Worm (Caenorhabditis elegans) whole organism, L3 larva: Measurements from ENCODE around the gene tmed-1.

ENCODE experiments used
- ZK546.5 ChIP-seq: sonication (generic microtip); optimal IDR thresholded peaks from 2 replicates; lab custom pipeline; 2017; ENCODE audit warnings: missing biosample characterization, missing genetic modification characterization
- aly-2 ChIP-seq: fragments of 150-350 bp; optimal IDR thresholded peaks from 2 replicates; lab custom pipeline; 2014; ENCODE audit warnings: missing biosample characterization, missing genetic modification characterization
- ama-1 ChIP-seq: fragments of 150-350 bp; optimal IDR thresholded peaks from 2 replicates; lab custom pipeline; 2018
- ceh-16 ChIP-seq: sonication (generic microtip); optimal IDR thresholded peaks from 2 replicates; lab custom pipeline; 2017; ENCODE audit warnings: missing biosample characterization, missing genetic modification characterization
- ceh-28 ChIP-seq: fragments of 150-350 bp; optimal IDR thresholded peaks from 2 replicates; lab custom pipeline; 2014; ENCODE audit warnings: missing biosample characterization, missing genetic modification reagents, missing genetic modification characterization
- daf-12 ChIP-seq: fragments of 150-350 bp; optimal IDR thresholded peaks from 2 replicates; lab custom pipeline; 2014; ENCODE audit warnings: missing biosample characterization, missing genetic modification reagents, missing genetic modification characterization
- elt-1 ChIP-seq: fragments of 150-350 bp; optimal IDR thresholded peaks from 2 replicates; lab custom pipeline; 2014; ENCODE audit warnings: missing biosample characterization, missing genetic modification characterization
- elt-2 ChIP-seq: sonication (generic microtip); optimal IDR thresholded peaks from 2 replicates; lab custom pipeline; 2016; ENCODE audit warnings: missing genetic modification reagents, mild to moderate bottlenecking, missing genetic modification characterization, missing compliant biosample characterization
- elt-3 ChIP-seq, 3 experiments: fragments of 150-350 bp in 1 of 3; sonication (generic microtip) in 2 of 3; optimal IDR thresholded peaks; 2 replicates in 2 of 3; 4 replicates in 1 of 3; lab custom pipeline; 2014 to 2017; ENCODE audit warnings: missing biosample characterization in 3 of 3, missing genetic modification characterization in 3 of 3
- eor-1 ChIP-seq, 2 experiments: fragments of 150-350 bp; optimal IDR thresholded peaks; 2 replicates each; lab custom pipeline; 2014 to 2018; ENCODE audit warnings: missing biosample characterization in 2 of 2, missing genetic modification characterization in 2 of 2
- fkh-2 ChIP-seq: fragments of 150-350 bp; optimal IDR thresholded peaks from 2 replicates; lab custom pipeline; 2014; ENCODE audit warnings: missing biosample characterization, missing genetic modification reagents, missing genetic modification characterization
- fos-1 ChIP-seq: fragments of 150-350 bp; optimal IDR thresholded peaks from 2 replicates; lab custom pipeline; 2014; ENCODE audit warnings: missing biosample characterization, missing genetic modification characterization
- hmg-11 ChIP-seq: sonication (generic microtip); optimal IDR thresholded peaks from 2 replicates; lab custom pipeline; 2016; ENCODE audit warnings: missing genetic modification characterization, missing compliant biosample characterization
- jun-1 ChIP-seq: fragments of 150-350 bp; optimal IDR thresholded peaks from 2 replicates; lab custom pipeline; 2014; ENCODE audit warnings: missing biosample characterization, missing genetic modification reagents, missing genetic modification characterization
- lin-15B ChIP-seq: fragments of 150-350 bp; optimal IDR thresholded peaks from 2 replicates; lab custom pipeline; 2014; ENCODE audit warnings: missing biosample characterization, missing genetic modification characterization
- lin-39 ChIP-seq: fragments of 150-350 bp; optimal IDR thresholded peaks from 2 replicates; lab custom pipeline; 2018; ENCODE audit warnings: missing biosample characterization, missing genetic modification reagents, missing genetic modification characterization
- lsy-12 ChIP-seq: sonication (generic microtip); optimal IDR thresholded peaks from 2 replicates; lab custom pipeline; 2016; ENCODE audit warnings: mild to moderate bottlenecking, missing genetic modification characterization, missing compliant biosample characterization
- mml-1 ChIP-seq: fragments of 150-350 bp; sonication (generic microtip); optimal IDR thresholded peaks from 3 replicates; lab custom pipeline; 2014; ENCODE audit warnings: missing biosample characterization, missing genetic modification characterization
- nfya-1 ChIP-seq: sonication (generic microtip); optimal IDR thresholded peaks from 2 replicates; lab custom pipeline; 2017; ENCODE audit warnings: missing genetic modification characterization, mild to moderate bottlenecking, missing compliant biosample characterization, antibody characterized with exemption, moderate library complexity; ENCODE audit not compliant: insufficient read depth
- nhr-11 ChIP-seq: fragments of 150-350 bp; optimal IDR thresholded peaks from 2 replicates; lab custom pipeline; 2014; ENCODE audit warnings: missing biosample characterization, missing genetic modification characterization
- nhr-23 ChIP-seq: fragments of 150-350 bp; optimal IDR thresholded peaks from 2 replicates; lab custom pipeline; 2014; ENCODE audit warnings: missing biosample characterization, missing genetic modification reagents, missing genetic modification characterization
- nhr-237 ChIP-seq: fragments of 150-350 bp; optimal IDR thresholded peaks from 2 replicates; lab custom pipeline; 2014; ENCODE audit warnings: missing biosample characterization, missing genetic modification characterization
- nhr-25 ChIP-seq: sonication (generic microtip); optimal IDR thresholded peaks from 2 replicates; lab custom pipeline; 2017; ENCODE audit warnings: missing biosample characterization, missing genetic modification characterization
- nhr-28 ChIP-seq: fragments of 150-350 bp; optimal IDR thresholded peaks from 2 replicates; lab custom pipeline; 2014; ENCODE audit warnings: missing biosample characterization, missing genetic modification characterization
- nhr-43 ChIP-seq: sonication (generic microtip); optimal IDR thresholded peaks from 2 replicates; lab custom pipeline; 2016; ENCODE audit warnings: mild to moderate bottlenecking, missing genetic modification characterization, missing compliant biosample characterization; ENCODE audit not compliant: poor library complexity, severe bottlenecking
- nhr-76 ChIP-seq: fragments of 150-350 bp; sonication (generic microtip); optimal IDR thresholded peaks from 5 replicates; lab custom pipeline; 2014; ENCODE audit warnings: missing biosample characterization, missing genetic modification characterization
- pha-4 ChIP-seq: fragments of 150-350 bp; optimal IDR thresholded peaks from 2 replicates; lab custom pipeline; 2014; ENCODE audit warnings: missing biosample characterization, missing genetic modification reagents, missing genetic modification characterization
- pqm-1 ChIP-seq: fragments of 150-350 bp; optimal IDR thresholded peaks from 2 replicates; lab custom pipeline; 2017; ENCODE audit warnings: missing biosample characterization, missing genetic modification characterization, inconsistent platforms
- tbx-2 ChIP-seq: sonication (generic microtip); optimal IDR thresholded peaks from 2 replicates; lab custom pipeline; 2016; ENCODE audit warnings: mild to moderate bottlenecking, missing genetic modification characterization, missing compliant biosample characterization
- unc-62 ChIP-seq: fragments of 150-350 bp; sonication (generic microtip); optimal IDR thresholded peaks from 4 replicates; lab custom pipeline; 2014; ENCODE audit warnings: missing biosample characterization, missing genetic modification reagents, missing genetic modification characterization
- zag-1 ChIP-seq: fragments of 150-350 bp; optimal IDR thresholded peaks from 2 replicates; lab custom pipeline; 2014; ENCODE audit warnings: missing biosample characterization, missing genetic modification characterization
- ztf-11 ChIP-seq: fragments of 150-350 bp; optimal IDR thresholded peaks from 2 replicates; lab custom pipeline; 2014; ENCODE audit warnings: missing biosample characterization, missing genetic modification characterization
- ztf-4 ChIP-seq: fragments of 150-350 bp; optimal IDR thresholded peaks from 2 replicates; lab custom pipeline; 2014; ENCODE audit warnings: missing biosample characterization, missing genetic modification characterization

Gene tmed-1

DNA sequence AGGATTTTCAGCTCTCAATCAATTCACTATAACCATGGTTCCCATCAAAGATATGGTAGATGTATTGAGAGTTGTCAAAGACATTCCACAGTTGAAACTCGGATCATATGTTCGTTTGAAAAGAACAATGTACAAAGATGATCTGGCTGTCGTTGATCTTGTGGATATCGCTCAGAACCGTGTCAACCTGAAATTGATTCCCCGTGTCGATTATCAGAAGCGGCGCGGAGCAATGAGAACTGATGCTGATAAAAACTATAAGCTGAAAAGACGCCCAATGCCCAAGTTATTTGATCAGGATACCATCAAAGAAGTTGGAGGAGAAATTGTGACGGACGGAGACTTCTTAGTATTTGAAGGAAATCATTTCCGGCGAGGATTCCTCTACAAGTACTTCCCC is 25.5 kb downstream of the tmed-1 start:
- TF ChIP-seq unc-62, result no peak

DNA sequence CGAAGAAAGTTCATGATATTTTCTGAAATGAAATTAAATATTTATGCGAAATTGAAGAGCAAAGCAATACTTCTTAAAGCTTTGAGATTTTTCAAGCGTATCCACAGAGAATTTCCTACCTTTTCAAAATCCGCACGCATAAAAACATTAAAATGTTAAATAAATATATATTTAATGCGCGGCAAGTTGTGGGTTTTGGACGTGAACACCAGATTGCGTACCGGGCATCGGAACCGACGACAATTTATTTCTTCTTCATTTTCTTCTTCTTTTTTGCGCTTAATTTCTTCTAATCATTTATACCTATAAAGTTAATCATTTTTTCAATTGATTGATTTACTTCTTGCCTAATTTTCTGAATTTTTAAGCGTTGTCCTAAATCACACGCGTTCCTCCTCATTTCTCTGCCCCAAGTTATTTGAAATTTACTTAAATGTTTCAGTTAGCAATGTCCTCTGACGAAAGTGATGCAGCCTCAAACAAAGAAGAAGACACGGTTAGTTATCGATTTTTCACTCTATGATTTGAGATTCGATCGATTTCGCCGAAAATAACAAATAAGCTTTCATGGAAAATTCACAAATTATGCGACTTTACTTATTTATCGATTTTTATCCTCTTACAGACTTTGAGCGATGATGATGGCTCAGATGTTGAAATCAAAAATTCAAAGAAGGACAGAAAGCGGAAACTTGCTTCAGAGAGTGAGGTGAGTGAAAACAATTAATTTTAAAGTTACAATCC is 26.7 kb downstream of the tmed-1 start, which contains the start of the genes bre-5 and spt-5:
Gene bre-5 (minus strand): TSS at position 167 of the 744 bp plus-strand sequence.
Gene spt-5 (plus strand): TSS at position 443 of the 744 bp plus-strand sequence.
- no peak for TF ChIP-seq elt-3 (tag; optimal IDR thresholded peaks at IDR 0.05; lab: Kevin White, UChicago)
- TF ChIP-seq ZK546.5 (tag; lab: Kevin White, UChicago), result no peak
- peak; percentile 35 for TF ChIP-seq ceh-28 (tag; lab: Kevin White, UChicago)
- TF ChIP-seq ama-1 (lab: Kevin White, UChicago), result no peak
- peak; percentile 21 for TF ChIP-seq nhr-23 (tag; lab: Kevin White, UChicago)
- no peak for TF ChIP-seq fkh-2 (tag; lab: Kevin White, UChicago)
- peak; percentile 64 for TF ChIP-seq pha-4 (tag; lab: Kevin White, UChicago)
- TF ChIP-seq ztf-11 (tag; lab: Kevin White, UChicago), result no peak
- TF ChIP-seq lin-39 (tag; lab: Kevin White, UChicago), result no peak
- no peak for TF ChIP-seq nhr-11
- no peak for TF ChIP-seq zag-1 (tag; lab: Kevin White, UChicago)
- no peak for TF ChIP-seq unc-62
- TF ChIP-seq jun-1 (tag; lab: Kevin White, UChicago), result no peak
- no peak for TF ChIP-seq nhr-76 (tag; lab: Kevin White, UChicago)
- TF ChIP-seq hmg-11 (tag; lab: Kevin White, UChicago), result peak; percentile 47
- no peak for TF ChIP-seq eor-1 (tag; optimal IDR thresholded peaks at IDR 0.05; lab: Kevin White, UChicago)
- TF ChIP-seq mml-1, result no peak
- no peak for TF ChIP-seq ztf-4
- TF ChIP-seq fos-1 (tag; lab: Kevin White, UChicago), result no peak
- TF ChIP-seq pqm-1 (tag; lab: Kevin White, UChicago), result no peak
- no peak for TF ChIP-seq ceh-16 (tag; lab: Kevin White, UChicago)
- no peak for TF ChIP-seq nhr-237 (tag; lab: Kevin White, UChicago)
- TF ChIP-seq elt-1 (tag; lab: Kevin White, UChicago), result no peak
- TF ChIP-seq aly-2 (tag; lab: Kevin White, UChicago), result no peak
- no peak for TF ChIP-seq nhr-43
- peak; percentile 36 for TF ChIP-seq lin-15B (tag; lab: Kevin White, UChicago)
- no peak for TF ChIP-seq daf-12 (tag; lab: Kevin White, UChicago)
- no peak for TF ChIP-seq nfya-1

DNA sequence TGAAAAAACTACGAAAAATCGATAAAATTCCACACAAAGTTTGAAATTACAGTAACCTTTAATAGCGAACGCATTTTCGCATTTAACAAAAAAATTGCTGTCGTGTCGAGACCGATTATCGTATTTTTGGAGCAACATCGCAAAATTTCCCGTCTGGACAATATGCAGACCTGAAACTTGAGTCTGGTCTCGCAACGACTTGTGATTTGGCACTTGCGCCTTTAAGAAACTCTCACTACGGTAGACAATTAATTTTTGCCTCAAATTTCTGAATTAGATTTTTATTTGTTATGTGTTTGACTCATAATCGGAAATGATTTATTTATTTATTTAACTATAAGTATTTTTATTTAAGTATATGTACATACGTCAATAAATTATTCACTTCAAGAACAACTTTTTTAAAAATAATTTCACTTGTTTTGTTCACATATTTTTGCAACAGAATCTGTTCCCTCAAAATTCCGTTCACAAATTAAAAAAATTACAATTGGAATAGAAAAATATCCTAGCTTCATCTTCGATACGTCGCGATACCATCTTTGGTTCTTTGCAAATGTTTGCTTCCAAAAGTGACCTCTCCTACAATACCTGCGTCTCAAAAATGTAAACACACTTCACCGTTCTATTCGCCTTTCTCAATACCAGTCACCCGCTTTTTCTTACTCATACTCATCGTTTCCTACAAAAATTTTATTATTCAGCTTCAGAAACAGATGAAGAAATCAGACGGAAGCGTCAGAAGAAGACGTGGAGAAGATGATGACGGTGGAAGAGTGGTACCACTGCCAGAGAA is 30.2 kb downstream of the tmed-1 start, which contains the start of gene T12G3.4:
Gene T12G3.4 (plus strand): TSS at position 705 of the 796 bp plus-strand sequence.
- TF ChIP-seq pha-4 (tag; lab: Kevin White, UChicago), result peak; percentile 90
- no peak for TF ChIP-seq ztf-4

DNA sequence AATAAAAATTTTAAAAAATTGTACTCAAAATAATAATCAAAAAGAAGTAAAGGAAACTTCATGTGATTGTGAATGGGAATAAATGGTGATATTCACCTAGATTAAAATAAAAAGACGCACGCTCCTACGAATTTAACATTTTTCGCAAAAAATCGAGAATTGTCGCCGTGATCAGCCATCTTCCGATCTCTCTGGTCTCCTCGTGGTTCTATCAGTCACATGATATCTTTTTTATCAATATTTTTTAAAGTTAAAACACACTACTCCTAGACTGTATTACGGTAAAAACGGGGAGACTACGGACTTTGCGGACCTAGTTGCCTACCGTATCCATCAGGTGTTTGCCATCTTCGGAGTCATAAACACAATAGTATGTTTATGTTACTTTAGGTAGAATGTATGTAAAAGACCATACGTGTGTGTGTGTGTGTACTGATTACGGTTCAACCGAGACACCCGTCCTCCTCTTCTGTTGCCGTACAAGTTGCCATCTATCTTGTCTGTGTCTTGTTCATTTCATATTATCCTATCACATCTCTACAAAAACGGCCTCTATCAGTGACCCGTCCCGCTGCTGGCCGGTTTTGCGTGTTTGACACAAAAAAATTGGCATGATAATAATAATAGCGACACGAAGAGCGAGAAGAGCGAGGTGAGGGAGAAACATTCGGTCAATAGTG is 31.3 kb downstream of the tmed-1 start, which contains the start of gene T12G3.2:
Gene T12G3.2 (minus strand): TSS at position 444 of the 680 bp plus-strand sequence.
- TF ChIP-seq ceh-28 (tag; lab: Kevin White, UChicago) (peak; percentile 7), jun-1 (tag; lab: Kevin White, UChicago) (peak; percentile 10), elt-3 (tag; optimal IDR thresholded peaks at IDR 0.05; lab: Kevin White, UChicago) (peak in 1 of 3 experiments; percentile 59), nhr-23 (tag; lab: Kevin White, UChicago) (peak; percentile 13), lsy-12 (tag; lab: Kevin White, UChicago) (peak; percentile 1), nhr-25 (tag; lab: Kevin White, UChicago) (peak; percentile 1), nhr-28 (tag; lab: Kevin White, UChicago) (no peak), pha-4 (tag; lab: Kevin White, UChicago) (peak; percentile 28), nhr-43 (peak; percentile 16), hmg-11 (tag; lab: Kevin White, UChicago) (no peak), unc-62 (no peak), tbx-2 (tag; lab: Kevin White, UChicago) (no peak), lin-15B (tag; lab: Kevin White, UChicago) (no peak), eor-1 (tag; optimal IDR thresholded peaks at IDR 0.05; lab: Kevin White, UChicago) (no peak), elt-2 (tag; lab: Kevin White, UChicago) (peak; percentile 82), pqm-1 (tag; lab: Kevin White, UChicago) (peak; percentile 52)
- TF ChIP-seq, all 47 proteins: peak for 10
